Worm (Caenorhabditis elegans) whole organism, young adult: Measurements from ENCODE around the gene nhr-233.

Source experiments
- B0035.1 ChIP-seq: sonication (generic microtip); optimal IDR thresholded peaks from 2 replicates; lab custom pipeline; 2016; ENCODE audit warnings: missing genetic modification characterization, mild to moderate bottlenecking, missing compliant biosample characterization, missing genotype, missing genetic modification reagents
- B0261.1 ChIP-seq: sonication (generic microtip); optimal IDR thresholded peaks from 2 replicates; lab custom pipeline; 2016; ENCODE audit warnings: mild to moderate bottlenecking, missing genetic modification characterization, moderate library complexity, missing compliant biosample characterization
- unc-130 ChIP-seq: sonication (generic microtip); optimal IDR thresholded peaks from 2 replicates; lab custom pipeline; 2016; ENCODE audit warnings: missing genetic modification reagents, missing genetic modification characterization, missing compliant biosample characterization

DNA sequence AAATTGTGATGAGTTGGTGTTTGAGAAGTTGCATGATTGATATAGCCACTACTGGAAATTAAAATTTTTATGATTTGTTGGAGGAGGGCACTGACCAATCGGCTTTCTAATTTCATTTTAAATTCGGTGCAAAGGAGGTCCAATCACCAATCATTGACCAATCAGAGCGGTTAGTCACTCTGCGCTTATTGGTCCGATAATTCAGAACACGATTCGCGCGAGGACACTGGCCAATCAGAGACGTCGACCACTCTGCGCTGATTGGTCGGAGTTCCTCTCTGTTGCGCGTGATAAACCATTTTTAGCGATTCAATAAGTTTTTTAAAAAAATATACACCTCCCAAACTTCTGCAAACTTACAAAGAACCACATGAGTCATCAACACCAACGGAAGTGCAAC lies 29.2 kb upstream of the nhr-233 start:
- no peak for TF ChIP-seq B0035.1 (tag; lab: Kevin White, UChicago)
- no peak for TF ChIP-seq unc-130 (GFP tag; lab: Kevin White, UChicago)
- no peak for TF ChIP-seq B0261.1 (tag; lab: Kevin White, UChicago)
